Worm (Caenorhabditis elegans) whole organism, early embryonic: ENCODE measurements around the gene srlf-26.

Experiments used
- B0310.2 ChIP-seq: sonication (generic microtip); optimal IDR thresholded peaks from 2 replicates; lab custom pipeline; 2016; ENCODE audit warnings: mild to moderate bottlenecking, missing genetic modification characterization, missing compliant biosample characterization
- F13C5.2 ChIP-seq: sonication (generic microtip); optimal IDR thresholded peaks from 2 replicates; lab custom pipeline; 2017; ENCODE audit warnings: mild to moderate bottlenecking, missing genetic modification characterization, inconsistent platforms, missing compliant biosample characterization
- aly-1 ChIP-seq: sonication (generic microtip); optimal IDR thresholded peaks from 2 replicates; lab custom pipeline; 2016; ENCODE audit warnings: missing genetic modification characterization, missing compliant biosample characterization
- ama-1 ChIP-seq: fragments of 150-350 bp; optimal IDR thresholded peaks from 2 replicates; lab custom pipeline; 2014
- ceh-13 ChIP-seq: fragments of 200-800 bp; sonication (Bioruptor generic); optimal IDR thresholded peaks from 2 replicates; lab custom pipeline; 2018; ENCODE audit warnings: mild to moderate bottlenecking, missing genetic modification characterization, missing compliant biosample characterization
- ceh-36 ChIP-seq: sonication (generic microtip); optimal IDR thresholded peaks from 2 replicates; lab custom pipeline; 2016; ENCODE audit warnings: missing genetic modification characterization, inconsistent platforms, missing compliant biosample characterization
- ets-7 ChIP-seq: sonication (generic microtip); optimal IDR thresholded peaks from 2 replicates; lab custom pipeline; 2016; ENCODE audit warnings: missing genotype, missing genetic modification characterization, missing compliant biosample characterization
- flt-1 ChIP-seq: fragments of 200-800 bp; sonication (Bioruptor generic); IDR thresholded peaks from 2 replicates; pipeline ENCODE4 v1.3.6; 2022; ENCODE audit warnings: missing genetic modification characterization, missing compliant biosample characterization
- hmbx-1 ChIP-seq: sonication (generic microtip); optimal IDR thresholded peaks from 2 replicates; lab custom pipeline; 2016; ENCODE audit warnings: mild to moderate bottlenecking, missing genetic modification characterization, missing compliant biosample characterization
- hmg-4 ChIP-seq: fragments of 200-800 bp; sonication (Bioruptor generic); optimal IDR thresholded peaks from 2 replicates; lab custom pipeline; 2018; ENCODE audit warnings: mild to moderate bottlenecking, missing genetic modification characterization, missing compliant biosample characterization
- hnd-1 ChIP-seq: sonication (generic microtip); optimal IDR thresholded peaks from 2 replicates; lab custom pipeline; 2016; ENCODE audit warnings: missing genetic modification characterization, missing compliant biosample characterization
- pes-1 ChIP-seq: fragments of 200-800 bp; sonication (Bioruptor generic); IDR thresholded peaks from 2 replicates; pipeline ENCODE4 v1.3.6; 2022; ENCODE audit warnings: missing genetic modification reagents, missing genetic modification characterization, missing compliant biosample characterization
- scrt-1 ChIP-seq: fragments of 200-800 bp; sonication (Bioruptor generic); IDR thresholded peaks from 2 replicates; pipeline ENCODE4 v1.3.6; 2022; ENCODE audit warnings: missing genetic modification characterization, missing compliant biosample characterization
- sea-1 ChIP-seq: fragments of 200-800 bp; sonication (Bioruptor generic); conservative IDR thresholded peaks from 2 replicates; pipeline ENCODE4 v1.3.6; 2022; ENCODE audit warnings: missing genetic modification characterization, missing compliant biosample characterization
- tbx-11 ChIP-seq: fragments of 200-800 bp; sonication (Bioruptor generic); IDR thresholded peaks from 2 replicates; pipeline ENCODE4 v1.3.6; 2022; ENCODE audit warnings: missing genetic modification characterization, missing compliant biosample characterization
- tbx-37 ChIP-seq: fragments of 200-800 bp; sonication (Bioruptor generic); conservative IDR thresholded peaks from 2 replicates; pipeline ENCODE4 v1.3.6; 2022; ENCODE audit warnings: missing genetic modification reagents, missing genetic modification characterization, missing compliant biosample characterization
- tra-4 ChIP-seq: sonication (generic microtip); optimal IDR thresholded peaks from 2 replicates; lab custom pipeline; 2017; ENCODE audit warnings: missing genetic modification characterization, missing compliant biosample characterization

The srlf-26 gene

DNA sequence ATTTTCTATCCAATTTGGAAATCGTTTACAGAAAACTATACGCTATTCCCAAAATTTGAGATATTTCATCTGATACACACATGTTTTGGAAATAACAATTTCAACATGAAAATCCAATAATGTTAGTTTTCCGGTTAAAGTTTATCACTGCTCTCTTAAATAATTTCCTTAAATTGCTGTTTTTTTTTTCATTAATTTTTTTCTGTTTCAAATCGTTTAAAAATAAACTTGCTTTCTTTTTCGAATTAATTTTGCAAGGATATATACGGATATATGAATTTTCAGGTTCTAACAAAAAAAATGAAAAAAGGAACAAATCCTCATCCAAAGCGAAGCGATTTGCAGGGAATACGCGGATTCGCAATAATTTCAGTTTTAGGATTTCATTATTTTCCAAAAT is 5.2 kb upstream of the srlf-26 start, which contains the start of gene oac-48:
oac-48 (plus strand) TSS at position 301 of the 400 bp plus-strand sequence.
- TF ChIP-seq tra-4 (tag; lab: Kevin White, UChicago) (no peak), F13C5.2 (tag; lab: Kevin White, UChicago) (no peak), ceh-13 (no peak), ets-7 (no peak), ama-1 (no peak), ceh-36 (tag; lab: Kevin White, UChicago) (no peak), tbx-11 (GFP tag; lab: Robert Waterston, UW) (no peak), tbx-37 (GFP tag; lab: Robert Waterston, UW) (no peak), pes-1 (GFP tag; lab: Robert Waterston, UW) (no peak), hnd-1 (no peak), sea-1 (GFP tag; lab: Robert Waterston, UW) (no peak), aly-1 (no peak), scrt-1 (GFP tag; lab: Robert Waterston, UW) (no peak), hmbx-1 (tag; lab: Kevin White, UChicago) (no peak), B0310.2 (tag; lab: Kevin White, UChicago) (no peak), hmg-4 (no peak), flt-1 (GFP tag; lab: Robert Waterston, UW) (no peak)

ce11 chrIV:13679495-13679894 is 746 bp downstream of the srlf-26 start:
- TF ChIP-seq ama-1 (no peak), tbx-11 (GFP tag; lab: Robert Waterston, UW) (no peak), tra-4 (tag; lab: Kevin White, UChicago) (no peak), F13C5.2 (tag; lab: Kevin White, UChicago) (no peak), aly-1 (no peak)

DNA sequence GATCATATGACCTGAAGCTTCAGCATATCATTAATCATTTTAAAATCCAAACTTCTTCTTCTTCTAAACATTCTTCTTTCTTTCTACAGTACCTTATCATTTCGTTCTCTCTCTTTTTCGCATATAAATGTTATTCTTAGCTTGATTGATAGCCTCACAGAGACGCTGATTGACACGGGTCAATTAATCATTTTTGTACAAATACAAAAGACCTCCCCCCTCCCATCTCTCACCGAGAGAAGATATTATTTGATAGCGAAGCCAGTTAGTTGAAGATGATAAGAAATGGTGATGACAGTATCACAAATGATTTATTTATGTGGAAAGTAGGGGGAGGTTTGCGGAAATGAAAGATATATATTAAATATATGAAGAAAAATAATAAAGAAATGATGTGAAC is 4.0 kb downstream of the srlf-26 start:
- TF ChIP-seq ets-7: no peak
- no peak for TF ChIP-seq scrt-1 (GFP tag; lab: Robert Waterston, UW)
- no peak for TF ChIP-seq ama-1
- no peak for TF ChIP-seq tra-4 (tag; lab: Kevin White, UChicago)

- no peak for TF ChIP-seq ets-7
- no peak for TF ChIP-seq hmbx-1 (tag; lab: Kevin White, UChicago)
- TF ChIP-seq flt-1 (GFP tag; lab: Robert Waterston, UW): no peak
- no peak for TF ChIP-seq tra-4 (tag; lab: Kevin White, UChicago)
- no peak for TF ChIP-seq ama-1
- no peak for TF ChIP-seq hmg-4
- no peak for TF ChIP-seq ceh-13
- TF ChIP-seq scrt-1 (GFP tag; lab: Robert Waterston, UW): no peak
- TF ChIP-seq sea-1 (GFP tag; lab: Robert Waterston, UW): no peak
- no peak for TF ChIP-seq aly-1
- TF ChIP-seq tbx-11 (GFP tag; lab: Robert Waterston, UW): no peak
- no peak for TF ChIP-seq F13C5.2 (tag; lab: Kevin White, UChicago)
- no peak for TF ChIP-seq B0310.2 (tag; lab: Kevin White, UChicago)
These were observed 6.1 kb downstream of the srlf-26 start for ce11 chrIV:13684827-13685226.

DNA sequence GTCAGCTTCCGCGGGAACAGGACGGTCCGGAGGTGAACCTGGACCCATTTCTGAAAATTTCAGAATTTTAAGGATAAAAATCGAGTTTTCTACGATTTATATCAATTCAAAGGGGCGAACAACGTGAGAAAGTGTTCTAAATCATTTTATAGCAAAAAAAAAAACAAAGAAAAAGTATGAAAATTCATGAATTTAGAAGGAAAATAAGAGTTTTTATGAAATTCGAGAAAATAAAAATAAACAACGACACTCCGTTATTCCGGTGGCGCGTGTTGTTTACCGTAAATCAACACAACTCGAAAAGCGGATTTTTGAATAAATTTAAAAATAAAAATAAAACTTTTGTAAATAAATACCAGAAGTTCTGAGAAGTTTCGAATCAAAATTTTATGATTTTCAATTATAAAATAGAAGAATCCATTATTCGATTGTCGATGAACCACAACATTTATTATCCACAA is 8.2 kb downstream of the srlf-26 start, which contains the start of gene nyn-1:
nyn-1 (minus strand) TSS at position 51 of the 461 bp plus-strand sequence.
- TF ChIP-seq ets-7 (no peak), aly-1 (no peak), sea-1 (GFP tag; lab: Robert Waterston, UW) (no peak), flt-1 (GFP tag; lab: Robert Waterston, UW) (no peak), tbx-11 (GFP tag; lab: Robert Waterston, UW) (no peak), scrt-1 (GFP tag; lab: Robert Waterston, UW) (no peak), hmbx-1 (tag; lab: Kevin White, UChicago) (no peak), tra-4 (tag; lab: Kevin White, UChicago) (no peak), ceh-13 (no peak), tbx-37 (GFP tag; lab: Robert Waterston, UW) (no peak), B0310.2 (tag; lab: Kevin White, UChicago) (no peak), ama-1 (no peak), ceh-36 (tag; lab: Kevin White, UChicago) (no peak), pes-1 (GFP tag; lab: Robert Waterston, UW) (no peak), F13C5.2 (tag; lab: Kevin White, UChicago) (no peak), hnd-1 (no peak), hmg-4 (no peak)

DNA sequence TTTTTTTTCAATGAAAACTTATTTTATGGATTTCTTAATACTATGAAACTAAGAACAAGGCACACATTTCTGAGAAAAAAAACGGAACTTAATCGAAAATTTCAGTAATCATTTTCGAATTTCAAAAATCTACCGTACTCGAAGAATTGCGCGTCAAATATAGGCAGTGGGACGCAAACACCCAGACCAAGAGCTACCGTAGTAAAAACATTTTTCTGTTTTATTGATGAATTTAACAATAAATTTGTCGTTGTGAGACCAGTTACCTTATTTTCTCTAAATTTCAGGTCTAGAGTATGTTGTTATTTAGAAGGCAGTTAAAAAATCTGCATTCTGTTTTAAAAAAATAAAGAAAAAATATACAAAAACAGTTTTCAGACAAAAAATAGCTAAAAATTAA is 8.9 kb downstream of the srlf-26 start:
- TF ChIP-seq hmg-4 (no peak), F13C5.2 (tag; lab: Kevin White, UChicago) (no peak), pes-1 (GFP tag; lab: Robert Waterston, UW) (no peak), hnd-1 (no peak), ceh-13 (no peak), scrt-1 (GFP tag; lab: Robert Waterston, UW) (no peak), ets-7 (no peak), tra-4 (tag; lab: Kevin White, UChicago) (no peak), ceh-36 (tag; lab: Kevin White, UChicago) (no peak), ama-1 (no peak), flt-1 (GFP tag; lab: Robert Waterston, UW) (no peak)

ce11 chrIV:13689302-13689880 is 10.6 kb downstream of the srlf-26 start, which contains the start of gene T23G4.2:
TSS of gene T23G4.2 (minus strand) at chrIV:13689556.
- TF ChIP-seq flt-1 (GFP tag; lab: Robert Waterston, UW) (no peak), sea-1 (GFP tag; lab: Robert Waterston, UW) (no peak), pes-1 (GFP tag; lab: Robert Waterston, UW) (no peak), hmg-4 (no peak), ets-7 (no peak), hmbx-1 (tag; lab: Kevin White, UChicago) (no peak), hnd-1 (no peak), tbx-11 (GFP tag; lab: Robert Waterston, UW) (no peak), ama-1 (no peak), F13C5.2 (tag; lab: Kevin White, UChicago) (no peak), ceh-13 (no peak), tbx-37 (GFP tag; lab: Robert Waterston, UW) (no peak), ceh-36 (tag; lab: Kevin White, UChicago) (no peak), scrt-1 (GFP tag; lab: Robert Waterston, UW) (no peak), B0310.2 (tag; lab: Kevin White, UChicago) (no peak), tra-4 (tag; lab: Kevin White, UChicago) (no peak), aly-1 (no peak)
